Worm (Caenorhabditis elegans) whole organism, L4/young adult: ENCODE data around the gene C24H11.2.
"Not testable (repeated sequence)": the region's sequence is repeated elsewhere in the genome, so short reads cannot be mapped to it uniquely, and the experiment has no call there.

Experiments used
- W03F9.2 ChIP-seq: fragments of 150-350 bp; optimal IDR thresholded peaks from 2 replicates; lab custom pipeline; 2014; ENCODE audit warnings: missing biosample characterization, missing genetic modification characterization
- him-1 ChIP-seq: sonication (generic microtip); optimal IDR thresholded peaks from 2 replicates; lab custom pipeline; 2016; ENCODE audit warnings: missing genotype, missing genetic modification reagents, missing genetic modification characterization, missing compliant biosample characterization

DNA sequence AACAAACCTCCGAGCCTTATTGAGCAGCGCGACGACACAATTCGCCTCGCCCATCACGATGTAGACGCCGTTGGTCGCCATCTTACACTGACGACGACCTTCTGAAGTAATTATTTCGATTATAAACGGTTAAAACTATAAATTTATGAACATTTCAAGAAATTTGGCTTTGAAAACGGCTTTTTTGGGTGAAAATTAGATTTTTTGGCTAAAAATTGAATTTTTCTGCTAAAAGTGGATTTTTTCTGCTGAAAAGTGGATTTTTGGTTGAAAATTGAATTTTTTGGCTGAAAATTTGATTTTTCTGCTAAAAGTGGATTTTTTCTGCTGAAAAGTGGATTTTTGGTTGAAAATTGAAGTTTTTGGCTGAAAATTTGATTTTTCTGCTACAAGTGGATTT, 18.6 kb downstream of the C24H11.2 start, which contains the start of gene gbf-1:
- TF ChIP-seq him-1, W03F9.2: not testable (repeated sequence)
